Fruit fly (Drosophila melanogaster) whole organism, prepupa: Measurements from ENCODE around the gene DCX-EMAP.
A peak's percentile ranks its signal among the peaks of the same experiment; 100 is the strongest.

Source experiments
- CG10631 ChIP-seq: fragments of 200-800 bp; sonication (Bioruptor generic); optimal IDR thresholded peaks from 2 replicates; lab custom pipeline; 2016; ENCODE audit warnings: missing biosample characterization, missing genetic modification characterization
- CG10669 ChIP-seq: fragments of 200-800 bp; sonication (Bioruptor generic); optimal IDR thresholded peaks from 3 replicates; lab custom pipeline; 2018; ENCODE audit warnings: missing biosample characterization, mild to moderate bottlenecking, missing genetic modification characterization, moderate library complexity
- CG15336 ChIP-seq: fragments of 200-800 bp; sonication (Bioruptor generic); IDR thresholded peaks from 2 replicates; pipeline ENCODE4 v1.3.6; 2022; ENCODE audit warnings: missing biosample characterization, missing genetic modification characterization
- CG1621 ChIP-seq: fragments of 200-800 bp; sonication (Bioruptor generic); optimal IDR thresholded peaks from 3 replicates; lab custom pipeline; 2018; ENCODE audit warnings: missing biosample characterization, mild to moderate bottlenecking, missing genetic modification characterization
- CG16779 ChIP-seq: fragments of 200-800 bp; sonication (Bioruptor generic); optimal IDR thresholded peaks from 3 replicates; lab custom pipeline; 2017; ENCODE audit warnings: missing biosample characterization, mild to moderate bottlenecking, missing genetic modification characterization
- CG3032 ChIP-seq: fragments of 200-800 bp; optimal IDR thresholded peaks from 2 replicates; lab custom pipeline; 2019; ENCODE audit warnings: missing biosample characterization, mild to moderate bottlenecking, missing genetic modification characterization, moderate library complexity
- CG31627 ChIP-seq: fragments of 200-800 bp; sonication (Bioruptor generic); optimal IDR thresholded peaks from 3 replicates; lab custom pipeline; 2016; ENCODE audit warnings: missing biosample characterization, missing genetic modification characterization
- CG34406 ChIP-seq: fragments of 200-800 bp; sonication (Bioruptor generic); optimal IDR thresholded peaks from 3 replicates; lab custom pipeline; 2016; ENCODE audit warnings: missing biosample characterization, missing genetic modification characterization
- CG3919 ChIP-seq: fragments of 200-800 bp; sonication (Bioruptor generic); optimal IDR thresholded peaks from 3 replicates; lab custom pipeline; 2016; ENCODE audit warnings: missing biosample characterization, missing genetic modification characterization
- CG4318 ChIP-seq: fragments of 200-800 bp; sonication (Bioruptor generic); optimal IDR thresholded peaks from 3 replicates; lab custom pipeline; 2017; ENCODE audit warnings: missing biosample characterization, mild to moderate bottlenecking, missing genetic modification characterization
- CG6276 ChIP-seq: fragments of 200-800 bp; sonication (Bioruptor generic); optimal IDR thresholded peaks from 2 replicates; lab custom pipeline; 2017; ENCODE audit warnings: missing biosample characterization, mild to moderate bottlenecking, missing genetic modification characterization
- CG6792 ChIP-seq: fragments of 200-800 bp; sonication (Bioruptor generic); optimal IDR thresholded peaks from 3 replicates; lab custom pipeline; 2016; ENCODE audit warnings: missing biosample characterization, missing genetic modification characterization
- CG6808 ChIP-seq: fragments of 200-800 bp; sonication (Bioruptor generic); optimal IDR thresholded peaks from 3 replicates; lab custom pipeline; 2017; ENCODE audit warnings: missing biosample characterization, missing genetic modification characterization, mild to moderate bottlenecking, moderate library complexity, missing genetic modification reagents
- CG7368 ChIP-seq: fragments of 200-800 bp; sonication (Bioruptor generic); optimal IDR thresholded peaks from 3 replicates; lab custom pipeline; 2016; ENCODE audit warnings: missing biosample characterization, missing genetic modification characterization
- CG8119 ChIP-seq: fragments of 200-800 bp; sonication (Bioruptor generic); IDR thresholded peaks from 3 replicates; pipeline ENCODE4 v1.3.6; 2022; ENCODE audit warnings: missing biosample characterization, missing genetic modification characterization
- CG8632 ChIP-seq: fragments of 200-800 bp; sonication (Bioruptor generic); optimal IDR thresholded peaks from 3 replicates; lab custom pipeline; 2016; ENCODE audit warnings: missing biosample characterization, missing genetic modification characterization
- CG9139 ChIP-seq: fragments of 200-800 bp; sonication (Bioruptor generic); optimal IDR thresholded peaks from 3 replicates; lab custom pipeline; 2017; ENCODE audit warnings: missing biosample characterization, mild to moderate bottlenecking, missing genetic modification characterization
- Eip78C ChIP-seq: fragments of 200-800 bp; sonication (Bioruptor generic); peaks from one replicate; lab custom pipeline; 2016; ENCODE audit warnings: missing biosample characterization, missing genetic modification characterization
- Ets21C ChIP-seq: fragments of 200-800 bp; sonication (Bioruptor generic); optimal IDR thresholded peaks from 3 replicates; lab custom pipeline; 2016; ENCODE audit warnings: missing biosample characterization, missing genetic modification characterization
- Ets96B ChIP-seq: fragments of 200-800 bp; optimal IDR thresholded peaks from 2 replicates; lab custom pipeline; 2019; ENCODE audit warnings: missing biosample characterization, mild to moderate bottlenecking, missing genetic modification characterization, moderate library complexity
- Gug ChIP-seq: fragments of 200-800 bp; sonication (Bioruptor generic); IDR thresholded peaks from 2 replicates; pipeline ENCODE4 v1.3.6; 2022; ENCODE audit warnings: missing biosample characterization, missing genetic modification characterization
- Hr38 ChIP-seq: sonication (Bioruptor generic); optimal IDR thresholded peaks from 2 replicates; lab custom pipeline; 2016; ENCODE audit warnings: missing biosample characterization, missing genetic modification characterization
- Hr39 ChIP-seq: fragments of 200-800 bp; sonication (Bioruptor generic); optimal IDR thresholded peaks from 2 replicates; lab custom pipeline; 2016; ENCODE audit warnings: missing biosample characterization, missing genetic modification characterization
- Hr4 ChIP-seq: fragments of 200-800 bp; sonication (Bioruptor generic); optimal IDR thresholded peaks from 3 replicates; lab custom pipeline; 2016; ENCODE audit warnings: missing biosample characterization, missing genetic modification characterization
- Lpt ChIP-seq: fragments of 200-800 bp; sonication (Bioruptor generic); optimal IDR thresholded peaks from 3 replicates; lab custom pipeline; 2016; ENCODE audit warnings: missing biosample characterization, missing genetic modification characterization
- OdsH ChIP-seq: fragments of 200-800 bp; sonication (Bioruptor generic); optimal IDR thresholded peaks from 3 replicates; lab custom pipeline; 2016; ENCODE audit warnings: missing biosample characterization, missing genetic modification characterization
- Smox ChIP-seq: fragments of 200-800 bp; sonication (Bioruptor generic); optimal IDR thresholded peaks from 3 replicates; lab custom pipeline; 2016; ENCODE audit warnings: missing biosample characterization, missing genetic modification characterization
- Sox102F ChIP-seq: fragments of 200-800 bp; sonication (Bioruptor generic); optimal IDR thresholded peaks from 2 replicates; lab custom pipeline; 2016; ENCODE audit warnings: missing biosample characterization, mild to moderate bottlenecking, missing genetic modification characterization
- Sox14 ChIP-seq: fragments of 200-800 bp; sonication (Bioruptor generic); optimal IDR thresholded peaks from 3 replicates; lab custom pipeline; 2016; ENCODE audit warnings: missing biosample characterization, missing genetic modification characterization
- Sox15 ChIP-seq: fragments of 200-800 bp; sonication (Bioruptor generic); optimal IDR thresholded peaks from 3 replicates; lab custom pipeline; 2016; ENCODE audit warnings: missing biosample characterization, missing genetic modification characterization
- achi ChIP-seq: fragments of 200-800 bp; sonication (Bioruptor generic); optimal IDR thresholded peaks from 3 replicates; lab custom pipeline; 2016; ENCODE audit warnings: missing biosample characterization, missing genetic modification characterization
- acj6 ChIP-seq: fragments of 200-800 bp; sonication (Bioruptor generic); optimal IDR thresholded peaks from 3 replicates; lab custom pipeline; 2016; ENCODE audit warnings: missing biosample characterization, missing genetic modification characterization
- cyc ChIP-seq: fragments of 200-800 bp; sonication (Bioruptor generic); optimal IDR thresholded peaks from 3 replicates; lab custom pipeline; 2016; ENCODE audit warnings: missing biosample characterization, missing genetic modification characterization
- dac ChIP-seq: fragments of 200-800 bp; sonication (Bioruptor generic); optimal IDR thresholded peaks from 2 replicates; lab custom pipeline; 2017; ENCODE audit warnings: missing biosample characterization, mild to moderate bottlenecking, missing genetic modification characterization
- eg ChIP-seq: fragments of 200-800 bp; sonication (Bioruptor generic); IDR thresholded peaks from 3 replicates; pipeline ENCODE4 v1.3.6; 2022; ENCODE audit warnings: missing biosample characterization, missing genetic modification characterization
- esn ChIP-seq: fragments of 200-800 bp; sonication (Bioruptor generic); optimal IDR thresholded peaks from 2 replicates; lab custom pipeline; 2016; ENCODE audit warnings: missing biosample characterization, mild to moderate bottlenecking, missing genetic modification characterization, moderate library complexity
- fd59A ChIP-seq: fragments of 200-800 bp; sonication (Bioruptor generic); optimal IDR thresholded peaks from 2 replicates; lab custom pipeline; 2017; ENCODE audit warnings: missing biosample characterization, mild to moderate bottlenecking, missing genetic modification characterization, missing genetic modification reagents
- fd85E ChIP-seq: fragments of 200-800 bp; sonication (Bioruptor generic); optimal IDR thresholded peaks from 3 replicates; lab custom pipeline; 2016; ENCODE audit warnings: missing biosample characterization, missing genetic modification characterization
- fkh ChIP-seq: fragments of 200-800 bp; sonication (Bioruptor generic); optimal IDR thresholded peaks from 3 replicates; lab custom pipeline; 2017; ENCODE audit warnings: missing biosample characterization, mild to moderate bottlenecking, missing genetic modification characterization, moderate library complexity
- lz ChIP-seq: fragments of 200-800 bp; sonication (Bioruptor generic); optimal IDR thresholded peaks from 3 replicates; lab custom pipeline; 2016; ENCODE audit warnings: missing biosample characterization, missing genetic modification characterization
- net ChIP-seq: fragments of 200-800 bp; sonication (Bioruptor generic); optimal IDR thresholded peaks from 3 replicates; lab custom pipeline; 2016; ENCODE audit warnings: missing biosample characterization, missing genetic modification characterization
- salr ChIP-seq, 2 experiments: fragments of 200-800 bp; sonication (Bioruptor generic); optimal IDR thresholded peaks; 3 replicates each; lab custom pipeline; 2016 to 2018; ENCODE audit warnings: missing biosample characterization in 2 of 2, missing genetic modification characterization in 2 of 2, mild to moderate bottlenecking in 1 of 2
- spab ChIP-seq: fragments of 200-800 bp; sonication (Bioruptor generic); optimal IDR thresholded peaks from 2 replicates; lab custom pipeline; 2017; ENCODE audit warnings: missing biosample characterization, mild to moderate bottlenecking, missing genetic modification characterization, missing genetic modification reagents
- svp ChIP-seq: fragments of 200-800 bp; sonication (Bioruptor generic); peaks from one replicate; lab custom pipeline; 2016; ENCODE audit warnings: missing biosample characterization, missing genetic modification characterization
- vri ChIP-seq: fragments of 200-800 bp; sonication (Bioruptor generic); optimal IDR thresholded peaks from 3 replicates; lab custom pipeline; 2016; ENCODE audit warnings: missing biosample characterization, mild to moderate bottlenecking, missing genetic modification characterization

Gene DCX-EMAP

dm6 chr3L:14973251-14973625 lies 69.6 kb downstream of the DCX-EMAP start (continued):
- TF ChIP-seq Ets96B (no peak), CG8632 (GFP tag; lab: Kevin White, UChicago) (no peak), fd59A (GFP tag; lab: Kevin White, UChicago) (no peak), lz (GFP tag; lab: Kevin White, UChicago) (no peak), Sox15 (GFP tag; lab: Kevin White, UChicago) (no peak), Sox102F (GFP tag; lab: Kevin White, UChicago) (peak; percentile 10), CG7368 (GFP tag; lab: Kevin White, UChicago) (no peak), Hr4 (GFP tag; lab: Kevin White, UChicago) (no peak), Gug (no peak), CG15336 (GFP tag; lab: Robert Waterston, UW) (no peak), cyc (no peak), Sox14 (GFP tag; lab: Kevin White, UChicago) (no peak), OdsH (GFP tag; lab: Kevin White, UChicago) (no peak), svp (peak; percentile 45), spab (GFP tag; lab: Kevin White, UChicago) (no peak), Eip78C (GFP tag; lab: Kevin White, UChicago) (peak; percentile 65), CG4318 (GFP tag; lab: Kevin White, UChicago) (no peak), eg (GFP tag; lab: Robert Waterston, UW) (no peak), esn (GFP tag; lab: Kevin White, UChicago) (no peak), CG6808 (GFP tag; lab: Kevin White, UChicago) (no peak), net (GFP tag; lab: Kevin White, UChicago) (no peak), fd85E (GFP tag; lab: Kevin White, UChicago) (no peak), CG10669 (GFP tag; lab: Kevin White, UChicago) (no peak), Smox (no peak), CG6792 (no peak), dac (GFP tag; lab: Kevin White, UChicago) (no peak), CG31627 (no peak), achi (no peak), CG8119 (GFP tag; lab: Robert Waterston, UW) (no peak), Ets21C (GFP tag; lab: Kevin White, UChicago) (no peak), CG10631 (GFP tag; lab: Kevin White, UChicago) (peak; percentile 0), CG9139 (GFP tag; lab: Kevin White, UChicago) (no peak), acj6 (GFP tag; lab: Kevin White, UChicago) (no peak), fkh (GFP tag; lab: Kevin White, UChicago) (no peak), CG3032 (tag; lab: Kevin White, UChicago) (no peak), CG3919 (GFP tag; lab: Kevin White, UChicago) (peak; percentile 11), CG16779 (tag; lab: Kevin White, UChicago) (no peak), CG1621 (tag; lab: Kevin White, UChicago) (peak; percentile 39), Lpt (GFP tag; lab: Kevin White, UChicago) (no peak), Hr39 (GFP tag; lab: Kevin White, UChicago) (no peak), CG6276 (GFP tag; lab: Kevin White, UChicago) (no peak), vri (GFP tag; lab: Kevin White, UChicago) (no peak)

dm6 chr3L:14974513-14974912 lies 70.9 kb downstream of the DCX-EMAP start, which contains the start of gene Ocho:
Gene Ocho (plus strand): TSS chr3L:14974848.
- TF ChIP-seq vri (GFP tag; lab: Kevin White, UChicago) (no peak), svp (no peak), CG4318 (GFP tag; lab: Kevin White, UChicago) (no peak), dac (GFP tag; lab: Kevin White, UChicago) (no peak), Eip78C (GFP tag; lab: Kevin White, UChicago) (peak; percentile 42), esn (GFP tag; lab: Kevin White, UChicago) (peak; percentile 11), salr (GFP tag; optimal IDR thresholded peaks at IDR 0.05; lab: Kevin White, UChicago) (no peak), CG31627 (peak; percentile 3), Gug (no peak), Hr38 (no peak), Hr4 (GFP tag; lab: Kevin White, UChicago) (no peak), CG34406 (GFP tag; lab: Kevin White, UChicago) (no peak)
- TF ChIP-seq, all 60 proteins: peak for 3
